Worm (Caenorhabditis elegans): Measurements from ENCODE around the gene Y39B6A.27.

ce11 chrV:19049140-19050092 lies 17.9 kb downstream of the Y39B6A.27 start:
- TF ChIP-seq nhr-237 (tag; optimal IDR thresholded peaks at IDR 0.05): no peak
- TF ChIP-seq pha-4 (tag; optimal IDR thresholded peaks at IDR 0.05): no peak
- TF ChIP-seq ztf-11 (tag; optimal IDR thresholded peaks at IDR 0.05): no peak
- TF ChIP-seq ceh-39 (tag; optimal IDR thresholded peaks at IDR 0.05): no peak
